Worm (Caenorhabditis elegans) whole organism, midembryonic: ENCODE results near the gene lhfp-4.

Experiments used
- T22C8.4 ChIP-seq: fragments of 200-800 bp; sonication (Bioruptor generic); IDR thresholded peaks from 2 replicates; pipeline ENCODE4 v1.3.6; 2022; ENCODE audit warnings: missing genetic modification characterization, missing compliant biosample characterization
- cog-1 ChIP-seq: sonication (generic microtip); optimal IDR thresholded peaks from 2 replicates; lab custom pipeline; 2016; ENCODE audit warnings: missing genetic modification characterization, missing compliant biosample characterization
- flt-1 ChIP-seq: fragments of 200-800 bp; sonication (Bioruptor generic); IDR thresholded peaks from 2 replicates; pipeline ENCODE4 v1.3.6; 2022; ENCODE audit warnings: missing genetic modification characterization, missing compliant biosample characterization
- klf-2 ChIP-seq: fragments of 200-800 bp; sonication (Bioruptor generic); conservative IDR thresholded peaks from 2 replicates; pipeline ENCODE4 v1.3.6; 2022; ENCODE audit warnings: missing genetic modification reagents, missing genetic modification characterization, missing compliant biosample characterization
- med-1 ChIP-seq: sonication (generic microtip); optimal IDR thresholded peaks from 2 replicates; lab custom pipeline; 2017; ENCODE audit warnings: missing genetic modification characterization, mild to moderate bottlenecking, missing compliant biosample characterization, antibody characterized with exemption, missing genetic modification reagents; ENCODE audit not compliant: insufficient read depth
- ref-1 ChIP-seq: fragments of 200-800 bp; sonication (Bioruptor generic); conservative IDR thresholded peaks from 2 replicates; pipeline ENCODE4 v1.3.6; 2022; ENCODE audit warnings: missing genetic modification reagents, missing genetic modification characterization, missing compliant biosample characterization
- tab-1 ChIP-seq: fragments of 200-800 bp; sonication (Bioruptor generic); IDR thresholded peaks from 2 replicates; pipeline ENCODE4 v1.3.6; 2022; ENCODE audit warnings: missing genetic modification characterization, missing compliant biosample characterization
- ztf-23 ChIP-seq: fragments of 200-800 bp; sonication (Bioruptor generic); IDR thresholded peaks from 2 replicates; pipeline ENCODE4 v1.3.6; 2022; ENCODE audit warnings: missing genetic modification reagents, missing genetic modification characterization, missing compliant biosample characterization
- ztf-29 ChIP-seq: fragments of 200-800 bp; sonication (Bioruptor generic); IDR thresholded peaks from 2 replicates; pipeline ENCODE4 v1.3.6; 2022; ENCODE audit warnings: missing genetic modification reagents, missing genetic modification characterization, missing compliant biosample characterization

lhfp-4 gene

DNA sequence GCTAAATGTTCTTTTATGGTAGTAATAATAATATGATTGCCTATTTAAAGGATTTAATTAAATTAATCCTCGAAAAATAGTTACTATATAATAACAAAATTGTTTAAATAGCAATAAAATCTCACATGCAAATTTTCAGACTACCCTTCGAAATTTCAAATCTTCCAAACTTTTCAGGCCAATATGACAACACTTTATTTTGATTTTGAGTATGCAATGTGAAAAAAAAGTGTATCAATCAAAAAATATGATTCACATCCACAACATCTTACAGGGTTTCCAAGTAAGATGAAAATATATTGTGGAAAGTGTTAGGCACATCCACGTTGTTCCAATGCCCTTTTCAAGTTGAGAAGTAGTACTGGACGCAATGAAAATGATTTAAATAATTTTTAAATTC is 36.5 kb downstream of the lhfp-4 start, which contains the start of gene snf-9:
Gene snf-9 (plus strand): TSS at position 301 of the 400 bp plus-strand sequence.
- TF ChIP-seq ref-1 (GFP tag; lab: Robert Waterston, UW) = no peak
- no peak for TF ChIP-seq med-1 (GFP tag; lab: Kevin White, UChicago)
- TF ChIP-seq tab-1 (GFP tag; lab: Robert Waterston, UW) = no peak
- no peak for TF ChIP-seq klf-2 (GFP tag; lab: Robert Waterston, UW)
- no peak for TF ChIP-seq ztf-23 (GFP tag; lab: Robert Waterston, UW)
- no peak for TF ChIP-seq ztf-29 (GFP tag; lab: Robert Waterston, UW)
- TF ChIP-seq flt-1 (GFP tag; lab: Robert Waterston, UW) = no peak
- no peak for TF ChIP-seq T22C8.4 (GFP tag; lab: Robert Waterston, UW)

DNA sequence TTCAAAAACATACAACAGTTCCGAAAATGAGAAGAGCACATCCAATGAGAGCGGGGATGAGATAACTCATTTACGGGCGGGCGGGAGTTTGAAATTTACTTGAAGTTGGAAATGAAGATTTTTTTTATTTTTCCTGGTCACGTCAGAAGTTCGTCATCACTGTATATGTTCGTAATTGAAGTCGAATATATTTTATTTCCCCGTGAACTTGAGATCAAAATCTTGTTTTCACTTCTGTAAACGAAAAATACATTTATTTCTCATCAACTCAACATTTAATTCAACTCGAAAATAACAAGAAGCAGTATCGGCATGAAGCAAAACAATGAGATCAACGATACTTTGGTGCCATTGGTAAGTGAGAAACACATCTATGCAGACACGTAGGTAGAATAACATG is 41.0 kb downstream of the lhfp-4 start, which contains the start of gene C49C3.20:
Gene C49C3.20 (minus strand): TSS at position 101 of the 400 bp plus-strand sequence.
- TF ChIP-seq flt-1 (GFP tag; lab: Robert Waterston, UW) (no peak), ref-1 (GFP tag; lab: Robert Waterston, UW) (no peak), tab-1 (GFP tag; lab: Robert Waterston, UW) (no peak), ztf-29 (GFP tag; lab: Robert Waterston, UW) (no peak), ztf-23 (GFP tag; lab: Robert Waterston, UW) (no peak), cog-1 (tag; lab: Kevin White, UChicago) (no peak), T22C8.4 (GFP tag; lab: Robert Waterston, UW) (no peak), med-1 (GFP tag; lab: Kevin White, UChicago) (no peak), klf-2 (GFP tag; lab: Robert Waterston, UW) (no peak)

DNA sequence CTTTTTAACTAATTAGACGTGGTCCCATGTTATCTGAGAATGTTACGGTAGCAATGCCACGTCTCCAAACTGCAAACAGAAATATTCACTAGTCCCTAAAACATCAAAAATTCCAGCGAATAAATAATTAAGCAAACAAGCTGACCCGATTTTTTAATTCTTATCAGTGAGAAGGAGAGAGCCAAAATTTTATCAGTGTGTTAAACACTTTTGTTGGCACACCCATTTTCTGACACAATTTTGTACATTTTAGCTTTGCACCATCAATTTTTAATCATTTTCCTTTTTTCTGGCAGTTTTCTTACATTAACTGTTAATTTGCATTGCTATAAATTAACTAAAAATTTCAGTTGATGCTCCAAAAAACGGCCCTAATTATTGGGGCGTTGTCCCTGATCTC is 45.1 kb downstream of the lhfp-4 start, which contains the start of gene C49C3.4:
Gene C49C3.4 (plus strand): TSS at position 351 of the 400 bp plus-strand sequence.
- TF ChIP-seq ztf-29 (GFP tag; lab: Robert Waterston, UW) (no peak), klf-2 (GFP tag; lab: Robert Waterston, UW) (no peak), med-1 (GFP tag; lab: Kevin White, UChicago) (no peak), tab-1 (GFP tag; lab: Robert Waterston, UW) (no peak), flt-1 (GFP tag; lab: Robert Waterston, UW) (no peak), ztf-23 (GFP tag; lab: Robert Waterston, UW) (no peak), cog-1 (tag; lab: Kevin White, UChicago) (no peak), ref-1 (GFP tag; lab: Robert Waterston, UW) (no peak), T22C8.4 (GFP tag; lab: Robert Waterston, UW) (no peak)
